Worm (Caenorhabditis elegans): ENCODE measurements around the gene F14D12.1.

- TF ChIP-seq B0310.2 (tag; optimal IDR thresholded peaks at IDR 0.05) (no peak), F13C5.2 (tag; optimal IDR thresholded peaks at IDR 0.05) (no peak), ama-1 (optimal IDR thresholded peaks at IDR 0.05) (no peak), flt-1 (GFP tag; IDR thresholded peaks at IDR 0.05) (no peak), tbx-11 (GFP tag; IDR thresholded peaks at IDR 0.05) (no peak), scrt-1 (GFP tag; IDR thresholded peaks at IDR 0.05) (no peak), ceh-36 (tag; optimal IDR thresholded peaks at IDR 0.05) (no peak), sea-1 (GFP tag; conservative IDR thresholded peaks at IDR 0.05) (no peak), tbx-37 (GFP tag; conservative IDR thresholded peaks at IDR 0.05) (no peak), hmbx-1 (tag; optimal IDR thresholded peaks at IDR 0.05) (no peak)
Measured at ce11 chrX:5592517-5593183, 10.9 kb upstream of the F14D12.1 start, which contains the start of gene unc-97.
